Worm (Caenorhabditis elegans) whole organism, early embryonic: ENCODE data around the gene asg-2.
"Not testable (repeated sequence)": the region's sequence is repeated elsewhere in the genome, so short reads cannot be mapped to it uniquely, and the experiment has no call there.

Experiments
- B0310.2 ChIP-seq: sonication (generic microtip); optimal IDR thresholded peaks from 2 replicates; lab custom pipeline; 2016; ENCODE audit warnings: mild to moderate bottlenecking, missing genetic modification characterization, missing compliant biosample characterization
- F13C5.2 ChIP-seq: sonication (generic microtip); optimal IDR thresholded peaks from 2 replicates; lab custom pipeline; 2017; ENCODE audit warnings: mild to moderate bottlenecking, missing genetic modification characterization, inconsistent platforms, missing compliant biosample characterization
- aly-1 ChIP-seq: sonication (generic microtip); optimal IDR thresholded peaks from 2 replicates; lab custom pipeline; 2016; ENCODE audit warnings: missing genetic modification characterization, missing compliant biosample characterization
- ama-1 ChIP-seq: fragments of 150-350 bp; optimal IDR thresholded peaks from 2 replicates; lab custom pipeline; 2014
- ceh-13 ChIP-seq: fragments of 200-800 bp; sonication (Bioruptor generic); optimal IDR thresholded peaks from 2 replicates; lab custom pipeline; 2018; ENCODE audit warnings: mild to moderate bottlenecking, missing genetic modification characterization, missing compliant biosample characterization
- ceh-36 ChIP-seq: sonication (generic microtip); optimal IDR thresholded peaks from 2 replicates; lab custom pipeline; 2016; ENCODE audit warnings: missing genetic modification characterization, inconsistent platforms, missing compliant biosample characterization
- ets-7 ChIP-seq: sonication (generic microtip); optimal IDR thresholded peaks from 2 replicates; lab custom pipeline; 2016; ENCODE audit warnings: missing genotype, missing genetic modification characterization, missing compliant biosample characterization
- flt-1 ChIP-seq: fragments of 200-800 bp; sonication (Bioruptor generic); IDR thresholded peaks from 2 replicates; pipeline ENCODE4 v1.3.6; 2022; ENCODE audit warnings: missing genetic modification characterization, missing compliant biosample characterization
- hmbx-1 ChIP-seq: sonication (generic microtip); optimal IDR thresholded peaks from 2 replicates; lab custom pipeline; 2016; ENCODE audit warnings: mild to moderate bottlenecking, missing genetic modification characterization, missing compliant biosample characterization
- hmg-4 ChIP-seq: fragments of 200-800 bp; sonication (Bioruptor generic); optimal IDR thresholded peaks from 2 replicates; lab custom pipeline; 2018; ENCODE audit warnings: mild to moderate bottlenecking, missing genetic modification characterization, missing compliant biosample characterization
- hnd-1 ChIP-seq: sonication (generic microtip); optimal IDR thresholded peaks from 2 replicates; lab custom pipeline; 2016; ENCODE audit warnings: missing genetic modification characterization, missing compliant biosample characterization
- pes-1 ChIP-seq: fragments of 200-800 bp; sonication (Bioruptor generic); IDR thresholded peaks from 2 replicates; pipeline ENCODE4 v1.3.6; 2022; ENCODE audit warnings: missing genetic modification reagents, missing genetic modification characterization, missing compliant biosample characterization
- scrt-1 ChIP-seq: fragments of 200-800 bp; sonication (Bioruptor generic); IDR thresholded peaks from 2 replicates; pipeline ENCODE4 v1.3.6; 2022; ENCODE audit warnings: missing genetic modification characterization, missing compliant biosample characterization
- sea-1 ChIP-seq: fragments of 200-800 bp; sonication (Bioruptor generic); conservative IDR thresholded peaks from 2 replicates; pipeline ENCODE4 v1.3.6; 2022; ENCODE audit warnings: missing genetic modification characterization, missing compliant biosample characterization
- tbx-11 ChIP-seq: fragments of 200-800 bp; sonication (Bioruptor generic); IDR thresholded peaks from 2 replicates; pipeline ENCODE4 v1.3.6; 2022; ENCODE audit warnings: missing genetic modification characterization, missing compliant biosample characterization
- tbx-37 ChIP-seq: fragments of 200-800 bp; sonication (Bioruptor generic); conservative IDR thresholded peaks from 2 replicates; pipeline ENCODE4 v1.3.6; 2022; ENCODE audit warnings: missing genetic modification reagents, missing genetic modification characterization, missing compliant biosample characterization
- tra-4 ChIP-seq: sonication (generic microtip); optimal IDR thresholded peaks from 2 replicates; lab custom pipeline; 2017; ENCODE audit warnings: missing genetic modification characterization, missing compliant biosample characterization

The asg-2 gene

DNA sequence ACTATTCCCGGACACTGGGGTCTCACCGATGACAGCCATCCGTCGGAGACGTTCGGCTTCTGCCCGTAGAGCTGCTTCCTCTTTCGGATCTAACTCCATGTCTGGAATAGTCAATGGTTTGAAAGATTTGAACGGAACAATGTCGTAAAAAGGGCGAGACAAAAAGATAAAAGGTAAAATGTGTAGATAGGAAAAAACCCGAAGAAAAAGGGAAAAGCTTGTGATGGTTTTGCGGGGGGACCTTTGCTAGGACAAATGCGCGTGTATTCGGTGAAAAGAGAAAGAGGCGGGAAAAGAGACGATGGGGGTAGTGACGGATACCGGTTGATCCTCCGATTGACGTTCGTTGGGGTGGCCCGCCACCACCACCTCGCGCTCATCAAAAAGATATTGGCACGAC, 36.4 kb downstream of the asg-2 start, which contains the start of gene col-173:
Gene col-173 (minus strand): TSS at position 101 of the 400 bp plus-strand sequence.
- no peak for TF ChIP-seq hnd-1 (tag; lab: Kevin White, UChicago)
- no peak for TF ChIP-seq ceh-36 (tag; lab: Kevin White, UChicago)
- no peak for TF ChIP-seq pes-1 (GFP tag; lab: Robert Waterston, UW)
- no peak for TF ChIP-seq tbx-11 (GFP tag; lab: Robert Waterston, UW)
- no peak for TF ChIP-seq tra-4 (tag; lab: Kevin White, UChicago)
- TF ChIP-seq sea-1 (GFP tag; lab: Robert Waterston, UW), result no peak
- no peak for TF ChIP-seq tbx-37 (GFP tag; lab: Robert Waterston, UW)
- no peak for TF ChIP-seq B0310.2
- no peak for TF ChIP-seq aly-1 (tag; lab: Kevin White, UChicago)
- TF ChIP-seq hmg-4 (GFP tag; lab: Kevin White, UChicago), result no peak
- TF ChIP-seq ceh-13 (GFP tag; lab: Kevin White, UChicago), result no peak
- TF ChIP-seq hmbx-1 (tag; lab: Kevin White, UChicago), result no peak
- no peak for TF ChIP-seq ama-1 (lab: Kevin White, UChicago)
- no peak for TF ChIP-seq scrt-1 (GFP tag; lab: Robert Waterston, UW)

DNA sequence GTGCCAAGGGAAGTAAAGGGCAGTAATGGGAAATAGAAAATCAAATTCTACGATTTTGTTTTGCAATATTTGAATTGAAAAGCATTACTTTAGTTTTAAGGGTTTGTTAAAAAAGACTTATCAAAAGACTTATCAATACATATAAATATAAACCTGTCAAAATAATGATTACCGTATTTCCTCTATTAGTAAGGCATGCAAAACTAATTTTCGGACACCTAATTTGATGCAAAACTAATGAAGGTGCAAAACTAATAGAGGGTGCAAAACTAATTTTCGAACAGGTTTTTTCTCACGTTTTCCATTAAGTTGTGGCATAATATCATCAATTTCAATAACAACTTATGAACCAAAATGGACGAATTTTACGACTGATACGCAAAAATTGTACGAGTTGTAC, 40.7 kb downstream of the asg-2 start, which contains the start of gene F41C6.6:
Gene F41C6.6 (minus strand): TSS at position 101 of the 400 bp plus-strand sequence.
- not testable (repeated sequence) for TF ChIP-seq hmg-4 (GFP tag; lab: Kevin White, UChicago); aly-1 (tag; lab: Kevin White, UChicago); scrt-1 (GFP tag; lab: Robert Waterston, UW)

DNA sequence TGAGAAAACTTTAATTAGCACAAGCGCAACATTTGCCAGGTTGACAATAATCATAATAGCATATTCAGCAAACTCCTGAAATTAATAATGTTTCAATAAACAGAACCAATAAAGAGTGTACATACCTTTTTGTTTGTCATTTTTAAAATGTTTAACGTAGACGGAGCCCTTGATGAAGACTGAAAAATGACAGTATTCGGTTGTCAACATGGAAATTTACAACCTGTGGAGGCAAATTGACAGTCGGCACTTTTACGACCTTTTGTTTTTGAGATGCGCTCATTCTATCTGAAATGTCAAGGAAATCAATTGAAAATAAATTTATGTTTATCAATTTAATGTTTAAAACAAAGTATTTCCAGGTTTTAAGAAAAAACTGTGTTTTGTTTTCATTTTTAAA, 43.4 kb downstream of the asg-2 start:
- no peak for TF ChIP-seq hnd-1 (tag; lab: Kevin White, UChicago)
- no peak for TF ChIP-seq ceh-13 (GFP tag; lab: Kevin White, UChicago)
- TF ChIP-seq sea-1 (GFP tag; lab: Robert Waterston, UW), result no peak
- no peak for TF ChIP-seq tbx-11 (GFP tag; lab: Robert Waterston, UW)
- no peak for TF ChIP-seq tra-4 (tag; lab: Kevin White, UChicago)
- no peak for TF ChIP-seq hmg-4 (GFP tag; lab: Kevin White, UChicago)
- TF ChIP-seq B0310.2, result no peak
- no peak for TF ChIP-seq ets-7 (tag; lab: Kevin White, UChicago)
- no peak for TF ChIP-seq pes-1 (GFP tag; lab: Robert Waterston, UW)
- no peak for TF ChIP-seq hmbx-1 (tag; lab: Kevin White, UChicago)
- no peak for TF ChIP-seq ceh-36 (tag; lab: Kevin White, UChicago)
- no peak for TF ChIP-seq aly-1 (tag; lab: Kevin White, UChicago)
- no peak for TF ChIP-seq F13C5.2 (tag; lab: Kevin White, UChicago)
- no peak for TF ChIP-seq tbx-37 (GFP tag; lab: Robert Waterston, UW)
- TF ChIP-seq ama-1 (lab: Kevin White, UChicago), result no peak
- TF ChIP-seq flt-1, result no peak
- TF ChIP-seq scrt-1 (GFP tag; lab: Robert Waterston, UW), result no peak

DNA sequence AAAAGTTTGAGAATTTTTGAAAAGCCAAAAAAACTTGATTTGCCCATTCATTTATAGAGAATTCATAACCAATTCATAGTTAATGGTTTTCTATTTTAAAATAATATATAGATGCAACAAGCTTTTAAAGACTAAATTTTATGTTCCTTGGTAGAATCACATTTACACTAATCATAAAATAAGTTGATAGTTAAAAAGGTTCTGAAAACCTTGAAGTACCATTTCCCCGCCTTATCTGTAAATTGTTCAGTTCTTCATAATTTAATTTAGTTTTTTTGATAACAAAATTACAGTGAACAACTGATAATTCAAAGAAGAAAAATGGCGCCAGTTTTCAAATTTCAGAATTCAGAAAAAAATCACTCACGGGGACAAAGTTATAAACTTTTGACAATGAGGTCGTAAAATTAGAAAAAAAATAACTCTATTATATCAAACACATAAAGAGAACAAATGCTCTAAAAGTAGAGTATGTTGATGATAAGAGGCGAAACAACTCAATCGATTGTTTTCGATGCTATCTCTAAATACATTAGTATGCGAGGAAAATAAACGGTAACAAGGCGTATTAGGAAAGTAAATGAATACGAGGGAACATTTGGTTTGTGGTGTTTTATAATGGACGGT, 44.3 kb downstream of the asg-2 start, which contains the start of gene F41C6.7:
Gene F41C6.7 (minus strand): TSS at position 51 of the 627 bp plus-strand sequence.
- TF ChIP-seq hmbx-1 (tag; lab: Kevin White, UChicago), result no peak
- TF ChIP-seq F13C5.2 (tag; lab: Kevin White, UChicago), result no peak
- no peak for TF ChIP-seq aly-1 (tag; lab: Kevin White, UChicago)
- TF ChIP-seq ceh-13 (GFP tag; lab: Kevin White, UChicago), result no peak
- no peak for TF ChIP-seq flt-1
- TF ChIP-seq tbx-11 (GFP tag; lab: Robert Waterston, UW), result no peak
- no peak for TF ChIP-seq sea-1 (GFP tag; lab: Robert Waterston, UW)
- TF ChIP-seq hnd-1 (tag; lab: Kevin White, UChicago), result no peak
- TF ChIP-seq ceh-36 (tag; lab: Kevin White, UChicago), result no peak
- TF ChIP-seq ets-7 (tag; lab: Kevin White, UChicago), result no peak
- no peak for TF ChIP-seq hmg-4 (GFP tag; lab: Kevin White, UChicago)
- TF ChIP-seq B0310.2, result no peak

DNA sequence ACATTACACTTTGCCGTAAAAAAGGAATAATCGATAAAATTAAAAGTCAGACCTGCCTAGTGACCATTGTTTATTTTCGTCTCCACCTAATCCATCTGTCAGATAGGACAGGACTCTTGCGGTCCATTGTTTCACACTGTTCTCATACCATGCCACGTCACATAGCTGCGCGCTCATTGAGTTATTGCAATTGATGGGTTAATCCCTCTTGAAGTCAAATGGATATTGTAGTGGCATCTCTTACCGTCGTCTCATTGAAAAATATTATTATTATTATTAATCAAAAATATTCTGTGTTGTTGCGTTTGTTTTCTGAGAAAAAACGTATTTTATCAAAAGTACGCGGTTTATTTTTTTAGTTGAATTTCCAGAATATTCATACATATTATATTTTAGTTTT, 47.1 kb downstream of the asg-2 start:
- no peak for TF ChIP-seq tra-4 (tag; lab: Kevin White, UChicago)
- no peak for TF ChIP-seq ceh-13 (GFP tag; lab: Kevin White, UChicago)
- no peak for TF ChIP-seq hmg-4 (GFP tag; lab: Kevin White, UChicago)
- TF ChIP-seq flt-1, result no peak
- TF ChIP-seq hnd-1 (tag; lab: Kevin White, UChicago), result no peak
- TF ChIP-seq F13C5.2 (tag; lab: Kevin White, UChicago), result no peak
- no peak for TF ChIP-seq ceh-36 (tag; lab: Kevin White, UChicago)
- TF ChIP-seq B0310.2, result no peak
- no peak for TF ChIP-seq ets-7 (tag; lab: Kevin White, UChicago)
- TF ChIP-seq aly-1 (tag; lab: Kevin White, UChicago), result no peak
- no peak for TF ChIP-seq hmbx-1 (tag; lab: Kevin White, UChicago)

DNA sequence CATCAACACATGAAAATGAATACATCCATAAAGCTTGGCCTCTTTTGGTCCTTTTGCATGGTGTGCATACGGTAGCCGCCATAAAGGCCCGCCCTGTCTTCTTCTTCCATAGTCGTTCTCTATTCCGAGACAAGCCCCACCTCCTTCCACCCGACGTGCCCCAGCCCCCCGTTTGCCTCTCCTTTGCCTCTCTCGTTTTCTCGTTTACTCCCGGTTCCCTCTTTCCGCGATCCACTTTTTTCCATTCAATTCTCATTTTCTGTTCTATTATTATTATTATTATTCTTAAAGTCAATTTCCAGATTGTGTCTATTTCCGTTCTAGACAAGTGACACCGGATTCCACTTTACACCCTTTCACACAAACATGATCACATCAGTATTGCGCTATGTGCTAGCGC, 48.3 kb downstream of the asg-2 start, which contains the start of gene unc-6:
Gene unc-6 (plus strand): TSS at position 301 of the 400 bp plus-strand sequence.
- no peak for TF ChIP-seq F13C5.2 (tag; lab: Kevin White, UChicago)
- no peak for TF ChIP-seq hnd-1 (tag; lab: Kevin White, UChicago)
- no peak for TF ChIP-seq tbx-37 (GFP tag; lab: Robert Waterston, UW)
- no peak for TF ChIP-seq tra-4 (tag; lab: Kevin White, UChicago)
- TF ChIP-seq ama-1 (lab: Kevin White, UChicago), result no peak
- TF ChIP-seq ceh-36 (tag; lab: Kevin White, UChicago), result no peak
- TF ChIP-seq tbx-11 (GFP tag; lab: Robert Waterston, UW), result no peak
- no peak for TF ChIP-seq ets-7 (tag; lab: Kevin White, UChicago)
- TF ChIP-seq flt-1, result no peak
- TF ChIP-seq scrt-1 (GFP tag; lab: Robert Waterston, UW), result no peak
- no peak for TF ChIP-seq B0310.2
- TF ChIP-seq hmbx-1 (tag; lab: Kevin White, UChicago), result no peak
